Worm (Caenorhabditis elegans) whole organism, L2 larva: ENCODE measurements around the gene R13H4.2.

ENCODE experiments used
- C34F6.9 ChIP-seq: fragments of 150-350 bp; optimal IDR thresholded peaks from 2 replicates; lab custom pipeline; 2014; ENCODE audit warnings: missing biosample characterization, missing genetic modification characterization
- F13H6.1 ChIP-seq: sonication (generic microtip); optimal IDR thresholded peaks from 2 replicates; lab custom pipeline; 2016; ENCODE audit warnings: missing genetic modification characterization, missing compliant biosample characterization
- R02D3.7 ChIP-seq: fragments of 150-350 bp; optimal IDR thresholded peaks from 2 replicates; lab custom pipeline; 2014; ENCODE audit warnings: missing biosample characterization, missing genetic modification characterization
- Y55F3AM.14 ChIP-seq: fragments of 200-800 bp; sonication (Bioruptor generic); optimal IDR thresholded peaks from 2 replicates; lab custom pipeline; 2018; ENCODE audit warnings: mild to moderate bottlenecking, missing genetic modification characterization, missing compliant biosample characterization
- ZK546.5 ChIP-seq: sonication (generic microtip); optimal IDR thresholded peaks from 2 replicates; lab custom pipeline; 2017; ENCODE audit warnings: missing biosample characterization, missing genetic modification characterization
- alr-1 ChIP-seq: fragments of 150-350 bp; optimal IDR thresholded peaks from 2 replicates; lab custom pipeline; 2014; ENCODE audit warnings: missing biosample characterization, missing genetic modification characterization
- aly-2 ChIP-seq: fragments of 150-350 bp; optimal IDR thresholded peaks from 2 replicates; lab custom pipeline; 2014; ENCODE audit warnings: missing biosample characterization, missing genetic modification characterization
- ama-1 ChIP-seq: fragments of 150-350 bp; optimal IDR thresholded peaks from 2 replicates; lab custom pipeline; 2018; ENCODE audit warnings: inconsistent platforms
- blmp-1 ChIP-seq: sonication (generic microtip); optimal IDR thresholded peaks from 2 replicates; lab custom pipeline; 2017; ENCODE audit warnings: missing genetic modification characterization, mild to moderate bottlenecking, missing compliant biosample characterization, antibody characterized with exemption, moderate library complexity; ENCODE audit not compliant: insufficient read depth
- ceh-16 ChIP-seq: fragments of 150-350 bp; optimal IDR thresholded peaks from 2 replicates; lab custom pipeline; 2014; ENCODE audit warnings: missing biosample characterization, missing genetic modification characterization
- ceh-82 ChIP-seq: fragments of 150-350 bp; optimal IDR thresholded peaks from 2 replicates; lab custom pipeline; 2014; ENCODE audit warnings: missing biosample characterization, missing genetic modification characterization
- crh-2 ChIP-seq: sonication (generic microtip); optimal IDR thresholded peaks from 2 replicates; lab custom pipeline; 2017; ENCODE audit warnings: missing biosample characterization, missing genetic modification characterization
- dmd-4 ChIP-seq: sonication (generic microtip); optimal IDR thresholded peaks from 2 replicates; lab custom pipeline; 2017; ENCODE audit warnings: missing biosample characterization, missing genetic modification characterization
- egl-27 ChIP-seq: sonication (generic microtip); optimal IDR thresholded peaks from 3 replicates; lab custom pipeline; 2017; ENCODE audit warnings: missing biosample characterization, missing genetic modification reagents, missing genetic modification characterization
- elt-1 ChIP-seq: fragments of 150-350 bp; optimal IDR thresholded peaks from 2 replicates; lab custom pipeline; 2014; ENCODE audit warnings: missing biosample characterization, missing genetic modification characterization
- elt-3 ChIP-seq: sonication (generic microtip); optimal IDR thresholded peaks from 2 replicates; lab custom pipeline; 2017; ENCODE audit warnings: missing biosample characterization, missing genetic modification characterization
- fos-1 ChIP-seq: fragments of 150-350 bp; optimal IDR thresholded peaks from 2 replicates; lab custom pipeline; 2014; ENCODE audit warnings: missing biosample characterization, missing genetic modification characterization
- gmeb-1 ChIP-seq: fragments of 150-350 bp; optimal IDR thresholded peaks from 2 replicates; lab custom pipeline; 2014; ENCODE audit warnings: missing biosample characterization, missing genetic modification characterization
- lin-11 ChIP-seq: fragments of 150-350 bp; sonication (generic microtip); optimal IDR thresholded peaks from 2 replicates; lab custom pipeline; 2014; ENCODE audit warnings: missing biosample characterization, missing genetic modification characterization, inconsistent platforms, mixed read lengths
- lin-13 ChIP-seq: fragments of 150-350 bp; optimal IDR thresholded peaks from 2 replicates; lab custom pipeline; 2014; ENCODE audit warnings: missing biosample characterization, missing genetic modification reagents, missing genetic modification characterization
- lin-39 ChIP-seq: fragments of 150-350 bp; optimal IDR thresholded peaks from 2 replicates; lab custom pipeline; 2014; ENCODE audit warnings: missing biosample characterization, missing genetic modification reagents, missing genetic modification characterization
- lsy-2 ChIP-seq, 2 experiments: fragments of 150-350 bp in 1 of 2; sonication (generic microtip) in 1 of 2; optimal IDR thresholded peaks; 2 replicates each; lab custom pipeline; 2014 to 2017; ENCODE audit warnings: missing biosample characterization in 2 of 2, missing genetic modification characterization in 2 of 2
- mab-5 ChIP-seq: fragments of 150-350 bp; optimal IDR thresholded peaks from 2 replicates; lab custom pipeline; 2014; ENCODE audit warnings: missing biosample characterization, missing genetic modification characterization
- mbf-1 ChIP-seq: sonication (generic microtip); optimal IDR thresholded peaks from 2 replicates; lab custom pipeline; 2017; ENCODE audit warnings: missing biosample characterization, missing genetic modification characterization
- mdl-1 ChIP-seq, 2 experiments: fragments of 150-350 bp in 1 of 2; sonication (generic microtip) in 1 of 2; optimal IDR thresholded peaks; 2 replicates each; lab custom pipeline; 2017; ENCODE audit warnings: missing biosample characterization in 2 of 2, missing genetic modification characterization in 2 of 2
- nhr-10 ChIP-seq: sonication (generic microtip); optimal IDR thresholded peaks from 2 replicates; lab custom pipeline; 2017; ENCODE audit warnings: missing biosample characterization, missing genetic modification characterization
- nhr-11 ChIP-seq: fragments of 150-350 bp; optimal IDR thresholded peaks from 2 replicates; lab custom pipeline; 2014; ENCODE audit warnings: missing biosample characterization, missing genetic modification characterization
- nhr-12 ChIP-seq: fragments of 150-350 bp; optimal IDR thresholded peaks from 2 replicates; lab custom pipeline; 2014; ENCODE audit warnings: missing biosample characterization, missing genetic modification characterization
- nhr-129 ChIP-seq: fragments of 150-350 bp; optimal IDR thresholded peaks from 2 replicates; lab custom pipeline; 2014; ENCODE audit warnings: missing biosample characterization, missing genetic modification characterization
- nhr-21 ChIP-seq: fragments of 150-350 bp; optimal IDR thresholded peaks from 2 replicates; lab custom pipeline; 2014; ENCODE audit warnings: missing biosample characterization, missing genetic modification characterization
- nhr-23 ChIP-seq: fragments of 150-350 bp; optimal IDR thresholded peaks from 2 replicates; lab custom pipeline; 2014; ENCODE audit warnings: missing biosample characterization, missing genetic modification reagents, missing genetic modification characterization
- nhr-237 ChIP-seq: fragments of 150-350 bp; optimal IDR thresholded peaks from 2 replicates; lab custom pipeline; 2014; ENCODE audit warnings: missing biosample characterization, missing genetic modification characterization
- nhr-25 ChIP-seq: fragments of 150-350 bp; sonication (generic microtip); optimal IDR thresholded peaks from 3 replicates; lab custom pipeline; 2014; ENCODE audit warnings: missing biosample characterization, missing genetic modification characterization
- nhr-77 ChIP-seq: fragments of 150-350 bp; optimal IDR thresholded peaks from 2 replicates; lab custom pipeline; 2014; ENCODE audit warnings: missing biosample characterization, missing genetic modification characterization
- peb-1 ChIP-seq: fragments of 150-350 bp; optimal IDR thresholded peaks from 2 replicates; lab custom pipeline; 2014; ENCODE audit warnings: missing biosample characterization, missing genetic modification characterization
- sem-4 ChIP-seq: fragments of 150-350 bp; optimal IDR thresholded peaks from 2 replicates; lab custom pipeline; 2014; ENCODE audit warnings: missing biosample characterization, missing genetic modification reagents, missing genetic modification characterization
- skn-1 ChIP-seq: sonication (generic microtip); optimal IDR thresholded peaks from 2 replicates; lab custom pipeline; 2017; ENCODE audit warnings: missing biosample characterization, missing genetic modification characterization
- sma-3 ChIP-seq: sonication (generic microtip); optimal IDR thresholded peaks from 2 replicates; lab custom pipeline; 2016; ENCODE audit warnings: missing genetic modification reagents, missing genetic modification characterization, missing compliant biosample characterization
- sma-9 ChIP-seq, 2 experiments: fragments of 150-350 bp in 1 of 2; sonication (generic microtip) in 1 of 2; optimal IDR thresholded peaks; 2 replicates each; lab custom pipeline; 2014 to 2016; ENCODE audit warnings: missing genetic modification characterization in 2 of 2, mild to moderate bottlenecking in 1 of 2, missing biosample characterization in 1 of 2, missing compliant biosample characterization in 1 of 2, missing genetic modification reagents in 1 of 2, moderate library complexity in 1 of 2
- snpc-4 ChIP-seq: fragments of 150-350 bp; optimal IDR thresholded peaks from 2 replicates; lab custom pipeline; 2014; ENCODE audit warnings: missing biosample characterization, missing genetic modification characterization
- unc-39 ChIP-seq: fragments of 150-350 bp; optimal IDR thresholded peaks from 2 replicates; lab custom pipeline; 2014; ENCODE audit warnings: missing biosample characterization, missing genetic modification characterization
- unc-55 ChIP-seq: fragments of 150-350 bp; sonication (generic microtip); optimal IDR thresholded peaks from 3 replicates; lab custom pipeline; 2014; ENCODE audit warnings: missing biosample characterization, missing genetic modification reagents, missing genetic modification characterization
- unc-62 ChIP-seq: fragments of 150-350 bp; optimal IDR thresholded peaks from 2 replicates; lab custom pipeline; 2014; ENCODE audit warnings: missing biosample characterization, missing genetic modification reagents, missing genetic modification characterization
- ztf-1 ChIP-seq: fragments of 200-800 bp; sonication (Bioruptor generic); conservative IDR thresholded peaks from 2 replicates; pipeline ENCODE4 v1.3.6; 2022; ENCODE audit warnings: missing genetic modification characterization, missing compliant biosample characterization
- ztf-11 ChIP-seq: sonication (generic microtip); optimal IDR thresholded peaks from 2 replicates; lab custom pipeline; 2017; ENCODE audit warnings: missing biosample characterization, missing genetic modification characterization
- ztf-4 ChIP-seq: fragments of 150-350 bp; optimal IDR thresholded peaks from 2 replicates; lab custom pipeline; 2014; ENCODE audit warnings: missing biosample characterization, missing genetic modification characterization

The R13H4.2 gene

ce11 chrV:11794172-11794571, 42.0 kb upstream of the R13H4.2 start:
- TF ChIP-seq mab-5 (no peak), ceh-16 (tag; lab: Kevin White, UChicago) (no peak), nhr-10 (no peak), elt-3 (tag; lab: Kevin White, UChicago) (no peak), nhr-21 (tag; lab: Kevin White, UChicago) (no peak), sem-4 (no peak), nhr-25 (tag; lab: Kevin White, UChicago) (peak; percentile 81), lin-39 (tag; lab: Kevin White, UChicago) (no peak), Y55F3AM.14 (GFP tag; lab: Kevin White, UChicago) (no peak), egl-27 (no peak), unc-55 (no peak), sma-3 (GFP tag; lab: Kevin White, UChicago) (no peak), lin-11 (no peak), ztf-11 (tag; lab: Kevin White, UChicago) (no peak), snpc-4 (tag; lab: Kevin White, UChicago) (no peak), blmp-1 (tag; lab: Kevin White, UChicago) (peak; percentile 38), unc-39 (tag; lab: Kevin White, UChicago) (no peak)
- TF ChIP-seq, all 48 proteins: peak for 2

DNA sequence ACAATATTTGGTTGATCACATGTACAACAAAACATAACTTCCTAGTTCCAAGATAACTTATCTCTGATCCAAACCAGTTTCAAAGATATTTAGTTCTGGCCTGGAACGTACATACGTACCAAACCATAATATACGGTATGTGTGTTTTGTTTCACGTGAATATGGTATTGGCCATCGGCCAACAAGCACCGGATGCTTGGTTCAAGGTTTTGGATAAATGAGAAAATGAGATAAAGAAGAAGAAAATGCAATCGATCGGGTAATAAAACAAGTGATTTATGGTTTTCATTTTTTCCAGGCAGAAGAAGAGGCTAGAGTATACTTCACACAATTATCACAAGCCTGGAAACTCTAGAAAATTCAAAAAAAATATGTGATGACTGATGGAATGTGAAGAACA, 40.8 kb upstream of the R13H4.2 start:
- TF ChIP-seq egl-27 (peak; percentile 69), lin-39 (tag; lab: Kevin White, UChicago) (no peak), nhr-25 (tag; lab: Kevin White, UChicago) (peak; percentile 52), nhr-21 (tag; lab: Kevin White, UChicago) (peak; percentile 73), elt-1 (tag; lab: Kevin White, UChicago) (no peak), sma-3 (GFP tag; lab: Kevin White, UChicago) (peak; percentile 59), sma-9 (GFP tag; optimal IDR thresholded peaks at IDR 0.05; lab: Kevin White, UChicago) (peak; percentile 79), sma-9 (tag; optimal IDR thresholded peaks at IDR 0.05; lab: Kevin White, UChicago) (no peak), nhr-12 (tag; lab: Kevin White, UChicago) (no peak), mdl-1 (tag; optimal IDR thresholded peaks at IDR 0.05; lab: Kevin White, UChicago) (peak in 1 of 2 experiments; percentile 2)

DNA sequence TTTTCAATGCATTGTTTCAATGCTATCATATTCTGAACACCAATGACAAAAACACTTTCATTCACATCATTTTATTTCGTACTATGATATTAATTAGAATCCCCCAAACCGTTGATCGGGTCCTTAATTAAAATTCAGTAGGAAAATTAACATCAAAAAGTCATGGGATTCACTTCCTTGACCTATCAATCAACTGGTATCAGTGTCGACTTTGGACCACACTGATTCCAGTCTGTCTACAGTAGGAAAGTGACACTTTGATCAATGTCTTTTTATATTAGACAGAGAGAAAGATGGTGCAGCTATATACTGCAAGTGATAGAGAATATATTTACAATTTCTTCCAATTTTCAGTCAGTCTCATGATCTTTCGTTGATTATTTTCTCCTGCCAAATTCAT, 39.8 kb upstream of the R13H4.2 start:
- TF ChIP-seq sma-9 (GFP tag; optimal IDR thresholded peaks at IDR 0.05; lab: Kevin White, UChicago) (peak; percentile 81), sma-9 (tag; optimal IDR thresholded peaks at IDR 0.05; lab: Kevin White, UChicago) (no peak), ceh-16 (tag; lab: Kevin White, UChicago) (no peak), Y55F3AM.14 (GFP tag; lab: Kevin White, UChicago) (no peak), F13H6.1 (no peak), nhr-25 (tag; lab: Kevin White, UChicago) (peak; percentile 53), ztf-11 (tag; lab: Kevin White, UChicago) (no peak), dmd-4 (tag; lab: Kevin White, UChicago) (no peak), aly-2 (tag; lab: Kevin White, UChicago) (no peak), C34F6.9 (tag; lab: Kevin White, UChicago) (no peak), elt-3 (tag; lab: Kevin White, UChicago) (no peak), alr-1 (tag; lab: Kevin White, UChicago) (no peak), unc-55 (no peak), nhr-10 (no peak), unc-39 (tag; lab: Kevin White, UChicago) (no peak), lin-39 (tag; lab: Kevin White, UChicago) (no peak), fos-1 (no peak), ztf-4 (tag; lab: Kevin White, UChicago) (no peak), crh-2 (tag; lab: Kevin White, UChicago) (peak; percentile 8), ztf-1 (no peak), nhr-237 (no peak), mab-5 (no peak), lin-13 (GFP tag; lab: Kevin White, UChicago) (no peak), nhr-77 (tag; lab: Kevin White, UChicago) (no peak), gmeb-1 (tag; lab: Kevin White, UChicago) (no peak), nhr-23 (tag; lab: Kevin White, UChicago) (no peak), ceh-82 (no peak), skn-1 (no peak), mdl-1 (tag; optimal IDR thresholded peaks at IDR 0.05; lab: Kevin White, UChicago) (no peak), mbf-1 (tag; lab: Kevin White, UChicago) (no peak), peb-1 (tag; lab: Kevin White, UChicago) (no peak), nhr-11 (tag; lab: Kevin White, UChicago) (no peak), nhr-129 (no peak), snpc-4 (tag; lab: Kevin White, UChicago) (no peak), ama-1 (lab: Kevin White, UChicago) (no peak), unc-62 (GFP tag; lab: Kevin White, UChicago) (no peak), R02D3.7 (tag; lab: Kevin White, UChicago) (no peak), sem-4 (no peak), sma-3 (GFP tag; lab: Kevin White, UChicago) (peak; percentile 17), lsy-2 (tag; optimal IDR thresholded peaks at IDR 0.05; lab: Kevin White, UChicago) (no peak), lin-11 (no peak), nhr-12 (tag; lab: Kevin White, UChicago) (no peak), ZK546.5 (tag; lab: Kevin White, UChicago) (no peak), elt-1 (tag; lab: Kevin White, UChicago) (no peak), blmp-1 (tag; lab: Kevin White, UChicago) (peak; percentile 2), egl-27 (no peak)
